Fruit fly (Drosophila melanogaster) Kc167 (cell line): ENCODE measurements around the gene CG42374.

ENCODE experiments used
- Myc ChIP-seq: fragments of >200 bp; optimal IDR thresholded peaks from 2 replicates; lab custom pipeline; 2017; ENCODE audit warnings: missing external identifiers
- Sin3A ChIP-seq: fragments of >200 bp; optimal IDR thresholded peaks from 2 replicates; lab custom pipeline; 2018; ENCODE audit warnings: missing external identifiers
- h ChIP-seq: fragments of >200 bp; optimal IDR thresholded peaks from 3 replicates; lab custom pipeline; 2018; ENCODE audit warnings: missing external identifiers
- insv ChIP-seq: fragments of >200 bp; optimal IDR thresholded peaks from 3 replicates; lab custom pipeline; 2018; ENCODE audit warnings: missing external identifiers
- psq ChIP-seq: fragments of >200 bp; optimal IDR thresholded peaks from 2 replicates; lab custom pipeline; 2017; ENCODE audit warnings: missing external identifiers
- ttk ChIP-seq: sonication (Bioruptor generic); optimal IDR thresholded peaks from 2 replicates; lab custom pipeline; 2017; ENCODE audit warnings: missing external identifiers

DNA sequence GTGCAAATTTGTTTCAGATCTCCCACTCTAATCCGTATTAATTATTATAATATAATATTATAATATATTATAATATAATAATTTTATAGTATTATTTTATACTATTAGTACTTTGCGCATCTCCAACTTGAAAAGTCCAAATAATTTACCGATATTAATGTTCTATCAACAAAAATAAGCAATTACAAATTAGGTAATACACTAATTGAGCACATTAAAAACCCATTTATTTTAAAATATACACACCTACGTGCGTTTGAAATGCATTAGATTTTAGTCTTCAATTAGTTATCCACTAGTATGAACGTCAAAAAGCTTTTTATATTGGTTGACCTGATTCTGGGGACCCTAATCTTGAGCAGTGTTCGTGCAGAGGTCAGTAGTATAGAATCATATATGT is 27.5 kb upstream of the CG42374 start, which contains the start of gene CG33647:
- TF ChIP-seq Myc (lab: Kevin White, UChicago) (no peak), insv (lab: Kevin White, UChicago) (no peak), Sin3A (lab: Kevin White, UChicago) (no peak), psq (lab: Kevin White, UChicago) (no peak), h (lab: Kevin White, UChicago) (no peak), ttk (lab: Kevin White, UChicago) (no peak)
